Fruit fly (Drosophila melanogaster): ENCODE data around the gene CG8813.

CG8813 gene

DNA sequence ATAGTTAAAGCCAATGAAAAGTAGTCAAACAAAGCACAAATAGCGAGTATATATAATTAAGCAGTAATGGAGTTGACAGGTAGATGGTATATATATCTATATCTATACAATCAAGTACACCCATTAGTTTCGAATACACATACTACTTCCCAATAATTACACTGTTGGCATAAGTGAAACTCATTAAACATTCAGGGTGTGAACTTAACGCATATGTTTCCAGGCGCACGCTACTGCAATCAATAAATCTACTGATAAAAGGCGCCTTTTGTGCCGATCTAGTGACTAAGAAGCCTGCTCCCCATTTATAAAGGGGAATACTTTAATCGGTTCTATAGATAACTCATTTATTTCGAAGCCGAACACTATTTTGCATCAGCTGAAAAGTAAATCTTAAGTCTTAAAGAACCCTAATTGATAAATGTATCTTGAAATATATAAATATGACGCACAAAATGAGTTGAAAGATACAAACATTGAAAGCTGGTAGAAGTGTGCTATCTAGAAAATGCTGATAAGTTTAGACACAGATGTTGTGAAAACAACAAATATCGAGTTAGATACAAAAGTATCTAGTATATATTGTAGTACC lies 14.3 kb downstream of the CG8813 start:
- TF ChIP-seq scrt (GFP tag; optimal IDR thresholded peaks at IDR 0.05), result no peak
- peak; percentile 89 for TF ChIP-seq exex (tag; optimal IDR thresholded peaks at IDR 0.05)
- TF ChIP-seq jumu (GFP tag; optimal IDR thresholded peaks at IDR 0.05), result no peak
- peak; percentile 9 for TF ChIP-seq grn (GFP tag; optimal IDR thresholded peaks at IDR 0.05)
- peak; percentile 7 for TF ChIP-seq CG10543 (GFP tag; optimal IDR thresholded peaks at IDR 0.05)
- peak in 1 of 2 experiments; percentile 36 for TF ChIP-seq Pdp1 (GFP tag; optimal IDR thresholded peaks at IDR 0.05)
- peak; percentile 31 for TF ChIP-seq Hand (GFP tag; optimal IDR thresholded peaks at IDR 0.05)
- peak; percentile 2 for TF ChIP-seq Fer1 (GFP tag; optimal IDR thresholded peaks at IDR 0.05)
- peak; percentile 18; the same call in 1 of the 2 replicates for TF ChIP-seq ranshi (GFP tag; IDR thresholded peaks at IDR 0.05)
- peak; percentile 35 for TF ChIP-seq Med (GFP tag)

DNA sequence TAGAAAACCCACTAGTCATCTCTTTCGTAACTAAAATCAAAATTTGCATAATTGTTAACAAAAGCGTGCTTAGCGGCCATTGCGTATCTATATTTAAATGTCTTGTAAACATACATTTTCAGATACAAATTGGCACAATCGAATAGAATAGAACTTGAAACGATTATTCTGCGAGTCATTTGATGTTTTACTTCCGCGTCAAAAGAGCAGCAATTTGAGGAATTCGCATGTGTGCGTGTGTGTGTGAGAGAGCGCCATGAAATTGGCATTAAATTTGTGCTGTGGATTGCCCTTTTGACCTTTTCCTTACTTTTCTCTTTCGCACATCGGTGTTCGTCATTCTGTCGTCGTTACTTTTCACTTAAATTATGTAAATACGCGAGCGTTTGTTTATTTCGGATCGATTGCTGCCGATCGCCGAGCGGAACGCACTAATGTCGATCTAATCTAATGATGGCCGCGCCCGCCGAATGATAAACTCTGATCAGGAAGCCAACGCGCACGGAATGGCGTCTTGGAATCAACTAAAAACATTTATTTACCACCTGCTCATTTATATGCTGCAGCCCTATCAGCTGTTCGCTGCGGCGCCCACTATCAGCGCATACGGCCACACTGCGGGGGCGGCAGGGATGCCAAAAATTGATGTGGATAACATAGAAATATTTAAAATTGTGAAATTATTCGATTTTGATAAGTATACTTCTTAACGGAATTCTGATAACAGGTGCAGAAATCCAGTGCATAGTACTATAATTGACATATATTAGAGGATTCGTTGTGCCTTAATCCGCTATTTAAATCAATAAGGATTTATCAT lies 15.4 kb downstream of the CG8813 start:
- TF ChIP-seq CG17361 (GFP tag; IDR thresholded peaks at IDR 0.05) (peak; percentile 72; the same call in 1 of the 3 replicates), CG3407 (GFP tag; optimal IDR thresholded peaks at IDR 0.05) (no peak), psq (GFP tag; optimal IDR thresholded peaks at IDR 0.05) (no peak), CG6254 (GFP tag; optimal IDR thresholded peaks at IDR 0.05) (no peak), Scr (GFP tag; IDR thresholded peaks at IDR 0.05; ENCODE audit: partially characterized antibody) (no peak), sob (GFP tag; IDR thresholded peaks at IDR 0.05) (peak; percentile 63), CG12744 (GFP tag; optimal IDR thresholded peaks at IDR 0.05) (no peak), CG8478 (optimal IDR thresholded peaks at IDR 0.05) (no peak), kah (GFP tag; optimal IDR thresholded peaks at IDR 0.05) (peak; percentile 98), CG11398 (GFP tag; optimal IDR thresholded peaks at IDR 0.05) (no peak), Med (GFP tag) (peak; percentile 96), CG8089 (GFP tag; optimal IDR thresholded peaks at IDR 0.05) (no peak), E2f2 (GFP tag; IDR thresholded peaks at IDR 0.05) (peak; percentile 77), CG18599 (GFP tag; optimal IDR thresholded peaks at IDR 0.05) (peak; percentile 29), Opbp (GFP tag; IDR thresholded peaks at IDR 0.05; ENCODE audit: partially characterized antibody) (peak; percentile 71), CG16863 (GFP tag; optimal IDR thresholded peaks at IDR 0.05) (no peak), nau (GFP tag; optimal IDR thresholded peaks at IDR 0.05) (peak; percentile 43), Dfd (GFP tag; optimal IDR thresholded peaks at IDR 0.05) (no peak), CG7372 (GFP tag; IDR thresholded peaks at IDR 0.05) (no peak; the same call in 1 of the 2 replicates), CG4854 (GFP tag; optimal IDR thresholded peaks at IDR 0.05) (no peak), Hr78 (GFP tag; optimal IDR thresholded peaks at IDR 0.05) (peak in 1 of 2 experiments; percentile 98), Bteb2 (GFP tag; optimal IDR thresholded peaks at IDR 0.05) (no peak), Hmx (GFP tag; optimal IDR thresholded peaks at IDR 0.05) (no peak), lilli (GFP tag; optimal IDR thresholded peaks at IDR 0.05) (no peak), hkb (optimal IDR thresholded peaks at IDR 0.05) (no peak), hkb (GFP tag; IDR thresholded peaks at IDR 0.05) (peak; percentile 30), Dbx (GFP tag; IDR thresholded peaks at IDR 0.05) (peak; percentile 69), CG3065 (GFP tag; optimal IDR thresholded peaks at IDR 0.05) (no peak), Fer1 (GFP tag; optimal IDR thresholded peaks at IDR 0.05) (peak; percentile 63), CG14014 (GFP tag; IDR thresholded peaks at IDR 0.05) (peak; percentile 63), Bgb (GFP tag; IDR thresholded peaks at IDR 0.05; ENCODE audit: partially characterized antibody) (peak; percentile 59), HLH54F (GFP tag; optimal IDR thresholded peaks at IDR 0.05) (peak; percentile 27), nerfin-2 (GFP tag; IDR thresholded peaks at IDR 0.05; ENCODE audit: partially characterized antibody) (no peak), ash1 (GFP tag; optimal IDR thresholded peaks at IDR 0.05) (peak; percentile 65), CG13894 (tag; optimal IDR thresholded peaks at IDR 0.05) (peak; percentile 84), CG12104 (GFP tag; optimal IDR thresholded peaks at IDR 0.05) (no peak), en (GFP tag; optimal IDR thresholded peaks at IDR 0.05) (no peak), MESR4 (GFP tag; optimal IDR thresholded peaks at IDR 0.05) (peak; percentile 41), vvl (GFP tag; IDR thresholded peaks at IDR 0.05) (peak; percentile 68)
